Fruit fly (Drosophila melanogaster) whole organism, embryonic: ENCODE measurements around the gene RpS2.

Experiments used
- Asciz ChIP-seq: fragments of 200-800 bp; sonication (Bioruptor generic); optimal IDR thresholded peaks from 2 replicates; lab custom pipeline; 2017; ENCODE audit warnings: missing biosample characterization, mild to moderate bottlenecking, missing genetic modification characterization, missing genetic modification reagents
- C15 ChIP-seq: fragments of 200-800 bp; sonication (Bioruptor generic); IDR thresholded peaks from 3 replicates; pipeline ENCODE4 v1.3.6; 2022; ENCODE audit warnings: missing biosample characterization, missing genetic modification characterization
- CG10979 ChIP-seq: fragments of 200-800 bp; sonication (Bioruptor generic); optimal IDR thresholded peaks from 2 replicates; lab custom pipeline; 2018; ENCODE audit warnings: missing biosample characterization, mild to moderate bottlenecking, missing genetic modification characterization, moderate library complexity
- CG11504 ChIP-seq: fragments of 200-800 bp; sonication (Bioruptor generic); optimal IDR thresholded peaks from 3 replicates; lab custom pipeline; 2019; ENCODE audit warnings: missing biosample characterization, mild to moderate bottlenecking, missing genetic modification characterization, moderate library complexity
- CG12299 ChIP-seq: fragments of 200-800 bp; sonication (Bioruptor generic); optimal IDR thresholded peaks from 2 replicates; lab custom pipeline; 2018; ENCODE audit warnings: missing biosample characterization, mild to moderate bottlenecking, missing genetic modification characterization
- CG1233 ChIP-seq: fragments of 200-800 bp; sonication (Bioruptor generic); optimal IDR thresholded peaks from 4 replicates; lab custom pipeline; 2018; ENCODE audit warnings: missing biosample characterization, mild to moderate bottlenecking, missing genetic modification characterization
- CG13296 ChIP-seq: fragments of 200-800 bp; sonication (Bioruptor generic); optimal IDR thresholded peaks from 3 replicates; lab custom pipeline; 2018; ENCODE audit warnings: missing biosample characterization, mild to moderate bottlenecking, missing genetic modification characterization
- CG13624 ChIP-seq: fragments of 200-800 bp; sonication (Bioruptor generic); optimal IDR thresholded peaks from 2 replicates; lab custom pipeline; 2016; ENCODE audit warnings: missing biosample characterization, missing genetic modification characterization
- CG14667 ChIP-seq: fragments of 200-800 bp; sonication (Bioruptor generic); IDR thresholded peaks from 2 replicates; pipeline ENCODE4 v1.3.6; 2022; ENCODE audit warnings: missing biosample characterization, missing genetic modification characterization
- CG14860 ChIP-seq: fragments of 200-800 bp; sonication (Bioruptor generic); IDR thresholded peaks from 3 replicates; pipeline ENCODE4 v1.3.6; 2022; ENCODE audit warnings: missing biosample characterization, missing genetic modification characterization; ENCODE audit not compliant: partially characterized antibody
- CG17359 ChIP-seq: fragments of 200-800 bp; sonication (Bioruptor generic); optimal IDR thresholded peaks from 3 replicates; lab custom pipeline; 2018; ENCODE audit warnings: missing biosample characterization, mild to moderate bottlenecking, missing genetic modification characterization, moderate library complexity
- CG17361 ChIP-seq: fragments of 200-800 bp; sonication (Bioruptor generic); IDR thresholded peaks from 3 replicates; pipeline ENCODE4 v1.3.6; 2022; ENCODE audit warnings: missing biosample characterization, missing genetic modification characterization
- CG2129 ChIP-seq: fragments of 200-800 bp; sonication (Bioruptor generic); IDR thresholded peaks from 2 replicates; pipeline ENCODE4 v1.3.6; 2022; ENCODE audit warnings: missing biosample characterization, missing genetic modification characterization; ENCODE audit not compliant: partially characterized antibody
- CG2199 ChIP-seq: fragments of 200-800 bp; sonication (Bioruptor generic); IDR thresholded peaks from 3 replicates; pipeline ENCODE4 v1.3.6; 2022; ENCODE audit warnings: missing biosample characterization, missing genetic modification characterization
- CG3995 ChIP-seq: fragments of 200-800 bp; sonication (Bioruptor generic); optimal IDR thresholded peaks from 3 replicates; lab custom pipeline; 2016; ENCODE audit warnings: missing biosample characterization, missing genetic modification characterization
- CG5180 ChIP-seq: fragments of 200-800 bp; sonication (Bioruptor generic); optimal IDR thresholded peaks from 3 replicates; lab custom pipeline; 2017; ENCODE audit warnings: missing biosample characterization, missing genetic modification characterization, mild to moderate bottlenecking, moderate library complexity, missing genetic modification reagents
- CG6765 ChIP-seq: fragments of 200-800 bp; sonication (Bioruptor generic); optimal IDR thresholded peaks from 3 replicates; lab custom pipeline; 2017; ENCODE audit warnings: missing biosample characterization, mild to moderate bottlenecking, missing genetic modification characterization
- CG7928 ChIP-seq: fragments of 200-800 bp; sonication (Bioruptor generic); optimal IDR thresholded peaks from 2 replicates; lab custom pipeline; 2017; ENCODE audit warnings: missing biosample characterization, mild to moderate bottlenecking, missing genetic modification characterization
- Chrac-16 ChIP-seq: fragments of 200-800 bp; sonication (Bioruptor generic); optimal IDR thresholded peaks from 3 replicates; lab custom pipeline; 2016; ENCODE audit warnings: missing biosample characterization, missing genetic modification characterization
- D19A ChIP-seq: fragments of 200-800 bp; optimal IDR thresholded peaks from 3 replicates; lab custom pipeline; 2019; ENCODE audit warnings: missing biosample characterization, mild to moderate bottlenecking, missing genetic modification characterization, moderate library complexity
- H2.0 ChIP-seq: fragments of 200-800 bp; sonication (Bioruptor generic); IDR thresholded peaks from 2 replicates; pipeline ENCODE4 v1.3.6; 2022; ENCODE audit warnings: missing biosample characterization, missing genetic modification characterization
- HLH3B ChIP-seq: fragments of 200-800 bp; sonication (Bioruptor generic); IDR thresholded peaks from 2 replicates; pipeline ENCODE4 v1.3.6; 2022; ENCODE audit warnings: missing biosample characterization, missing genetic modification characterization
- MESR4 ChIP-seq: fragments of 200-800 bp; sonication (Bioruptor generic); optimal IDR thresholded peaks from 2 replicates; lab custom pipeline; 2018; ENCODE audit warnings: missing biosample characterization, mild to moderate bottlenecking, missing genetic modification characterization, moderate library complexity
- MTF-1 ChIP-seq: fragments of 200-800 bp; sonication (Bioruptor generic); optimal IDR thresholded peaks from 2 replicates; lab custom pipeline; 2018; ENCODE audit warnings: missing biosample characterization, mild to moderate bottlenecking, missing genetic modification characterization, borderline replicate concordance
- Meics ChIP-seq: fragments of 200-800 bp; sonication (Bioruptor generic); optimal IDR thresholded peaks from 2 replicates; lab custom pipeline; 2017; ENCODE audit warnings: missing biosample characterization, mild to moderate bottlenecking, missing genetic modification characterization
- NFAT ChIP-seq: fragments of 200-800 bp; sonication (Bioruptor generic); IDR thresholded peaks from 2 replicates; pipeline ENCODE4 v1.3.6; 2022; ENCODE audit warnings: missing biosample characterization, missing genetic modification characterization
- Sox100B ChIP-seq: fragments of 200-800 bp; sonication (Bioruptor generic); optimal IDR thresholded peaks from 3 replicates; lab custom pipeline; 2018; ENCODE audit warnings: missing biosample characterization, mild to moderate bottlenecking, missing genetic modification characterization
- Taf1 ChIP-seq: fragments of 200-800 bp; sonication (Bioruptor generic); IDR thresholded peaks from 2 replicates; pipeline ENCODE4 v1.3.6; 2022; ENCODE audit warnings: missing biosample characterization, missing genetic modification characterization
- Trl ChIP-seq, 3 experiments: fragments of >200 bp in 2 of 3; fragments of 200-800 bp in 1 of 3; sonication (Bioruptor generic) in 1 of 3; optimal IDR thresholded peaks; 2 replicates in 1 of 3; 3 replicates in 2 of 3; lab custom pipeline; 2016 to 2017; ENCODE audit warnings: missing biosample characterization in 1 of 3, missing genetic modification characterization in 1 of 3
- cas ChIP-seq: fragments of 200-800 bp; sonication (Bioruptor generic); IDR thresholded peaks from 2 replicates; pipeline ENCODE4 v1.3.6; 2022; ENCODE audit warnings: missing biosample characterization, missing genetic modification characterization
- emc ChIP-seq: fragments of 200-800 bp; sonication (Bioruptor generic); optimal IDR thresholded peaks from 2 replicates; lab custom pipeline; 2016; ENCODE audit warnings: missing biosample characterization, missing genetic modification characterization
- eve ChIP-seq, 2 experiments: fragments of >200 bp; optimal IDR thresholded peaks; 2 replicates each; lab custom pipeline; 2017; ENCODE audit warnings: missing biosample characterization in 2 of 2, missing genetic modification characterization in 2 of 2
- h ChIP-seq: fragments of >200 bp; optimal IDR thresholded peaks from 2 replicates; lab custom pipeline; 2017
- jigr1 ChIP-seq: fragments of 200-800 bp; sonication (Bioruptor generic); IDR thresholded peaks from 3 replicates; pipeline ENCODE4 v1.3.6; 2022; ENCODE audit warnings: missing biosample characterization, missing genetic modification characterization
- lov ChIP-seq, 2 experiments: fragments of 200-800 bp in 1 of 2; fragments of >200 bp in 1 of 2; sonication (Bioruptor generic) in 1 of 2; IDR thresholded peaks in 1 of 2; optimal IDR thresholded peaks in 1 of 2; 2 replicates in 1 of 2; 3 replicates in 1 of 2; pipeline versions ENCODE4 v1.3.6 to Lab custom; 2017 to 2022; ENCODE audit warnings: missing biosample characterization in 1 of 2, missing genetic modification characterization in 1 of 2
- mld ChIP-seq: fragments of 200-800 bp; sonication (Bioruptor generic); IDR thresholded peaks from 3 replicates; pipeline ENCODE4 v1.3.6; 2022; ENCODE audit warnings: missing biosample characterization, missing genetic modification characterization; ENCODE audit not compliant: partially characterized antibody
- org-1 ChIP-seq: fragments of 200-800 bp; sonication (Bioruptor generic); optimal IDR thresholded peaks from 2 replicates; lab custom pipeline; 2017; ENCODE audit warnings: missing biosample characterization, missing genetic modification characterization
- prd ChIP-seq, 3 experiments: fragments of >200 bp in 2 of 3; fragments of 200-800 bp in 1 of 3; sonication (Bioruptor generic) in 1 of 3; optimal IDR thresholded peaks in 2 of 3; IDR thresholded peaks in 1 of 3; 2 replicates in 2 of 3; 3 replicates in 1 of 3; pipeline versions ENCODE4 v1.3.6 to Lab custom; 2017 to 2022; ENCODE audit warnings: missing biosample characterization in 1 of 3, missing genetic modification characterization in 1 of 3
- pum ChIP-seq: fragments of 200-800 bp; sonication (Bioruptor generic); optimal IDR thresholded peaks from 2 replicates; lab custom pipeline; 2016; ENCODE audit warnings: missing biosample characterization, missing genetic modification characterization
- sima ChIP-seq: fragments of 200-800 bp; sonication (Bioruptor generic); optimal IDR thresholded peaks from 2 replicates; lab custom pipeline; 2016; ENCODE audit warnings: missing biosample characterization, missing genetic modification characterization
- sqz ChIP-seq: fragments of 200-800 bp; sonication (Bioruptor generic); optimal IDR thresholded peaks from 3 replicates; lab custom pipeline; 2018; ENCODE audit warnings: missing biosample characterization, mild to moderate bottlenecking, missing genetic modification characterization
- ssp ChIP-seq: fragments of 200-800 bp; sonication (Bioruptor generic); IDR thresholded peaks from 2 replicates; pipeline ENCODE4 v1.3.6; 2022; ENCODE audit warnings: missing biosample characterization, missing genetic modification characterization
- stc ChIP-seq: fragments of 200-800 bp; sonication (Bioruptor generic); IDR thresholded peaks from 2 replicates; pipeline ENCODE4 v1.3.6; 2022; ENCODE audit warnings: missing biosample characterization, missing genetic modification characterization
- stwl ChIP-seq: fragments of 200-800 bp; sonication (Bioruptor generic); optimal IDR thresholded peaks from 3 replicates; lab custom pipeline; 2018; ENCODE audit warnings: missing biosample characterization, mild to moderate bottlenecking, missing genetic modification characterization, moderate library complexity
- sug ChIP-seq: fragments of 200-800 bp; optimal IDR thresholded peaks from 2 replicates; lab custom pipeline; 2019; ENCODE audit warnings: missing biosample characterization, mild to moderate bottlenecking, missing genetic modification characterization, moderate library complexity
- tll ChIP-seq, 2 experiments: fragments of 200-800 bp in 1 of 2; fragments of >200 bp in 1 of 2; sonication (Bioruptor generic) in 1 of 2; optimal IDR thresholded peaks; 2 replicates each; lab custom pipeline; 2017 to 2019; ENCODE audit warnings: missing biosample characterization in 2 of 2, missing genetic modification characterization in 2 of 2, mild to moderate bottlenecking in 1 of 2, moderate library complexity in 1 of 2
- trh ChIP-seq: fragments of 200-800 bp; sonication (Bioruptor generic); optimal IDR thresholded peaks from 2 replicates; lab custom pipeline; 2016; ENCODE audit warnings: missing biosample characterization, missing genetic modification characterization
- twi ChIP-seq: fragments of 200-800 bp; optimal IDR thresholded peaks from 2 replicates; lab custom pipeline; 2019; ENCODE audit warnings: missing biosample characterization, mild to moderate bottlenecking, missing genetic modification characterization, moderate library complexity
- unc-4 ChIP-seq: fragments of 200-800 bp; sonication (Bioruptor generic); IDR thresholded peaks from 2 replicates; pipeline ENCODE4 v1.3.6; 2022; ENCODE audit warnings: missing biosample characterization, missing genetic modification characterization; ENCODE audit not compliant: partially characterized antibody
- wek ChIP-seq: fragments of 200-800 bp; sonication (Bioruptor generic); optimal IDR thresholded peaks from 3 replicates; lab custom pipeline; 2018; ENCODE audit warnings: missing biosample characterization, mild to moderate bottlenecking, missing genetic modification characterization, moderate library complexity

The RpS2 gene

DNA sequence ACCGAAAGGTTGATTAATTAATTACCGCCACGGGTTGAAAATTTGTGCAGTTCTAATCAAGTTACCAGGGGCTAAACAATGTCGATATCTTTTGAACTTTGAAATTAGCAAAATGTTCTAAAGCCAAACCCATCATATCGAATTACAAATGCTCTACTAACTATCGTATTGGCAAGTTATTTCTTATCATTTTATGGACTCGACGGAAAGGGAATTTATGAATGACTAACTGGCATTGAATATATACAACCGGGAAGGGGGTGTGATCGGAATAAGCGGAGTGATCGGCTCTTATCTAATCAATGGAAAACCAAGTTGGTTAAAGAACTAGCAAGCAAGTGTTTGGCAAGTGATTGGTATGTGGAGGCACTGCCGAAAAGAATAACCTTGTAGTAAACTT lies 46.2 kb upstream of the RpS2 start (continued):
- TF ChIP-seq CG6765 (GFP tag; lab: Kevin White, UChicago) (no peak), Chrac-16 (GFP tag; lab: Kevin White, UChicago) (no peak), h (lab: Kevin White, UChicago) (no peak), ssp (no peak), mld (GFP tag; lab: Robert Waterston, UW) (no peak), CG10979 (tag; lab: Kevin White, UChicago) (no peak), CG13296 (GFP tag; lab: Kevin White, UChicago) (peak; percentile 30), CG17361 (GFP tag; lab: Robert Waterston, UW) (no peak), HLH3B (no peak), emc (GFP tag; lab: Kevin White, UChicago) (no peak), pum (no peak), org-1 (GFP tag; lab: Kevin White, UChicago) (no peak), MTF-1 (GFP tag; lab: Kevin White, UChicago) (no peak), CG7928 (GFP tag; lab: Kevin White, UChicago) (no peak), sug (tag; lab: Kevin White, UChicago) (peak; percentile 75), CG12299 (tag; lab: Kevin White, UChicago) (no peak), C15 (no peak), CG2129 (GFP tag; lab: Robert Waterston, UW) (no peak), wek (GFP tag; lab: Kevin White, UChicago) (no peak), tll (GFP tag; optimal IDR thresholded peaks at IDR 0.05; lab: Kevin White, UChicago) (no peak), CG17359 (tag; lab: Kevin White, UChicago) (no peak), CG2199 (no peak), Trl (optimal IDR thresholded peaks at IDR 0.05; lab: Kevin White, UChicago) (no peak), Trl (GFP tag; optimal IDR thresholded peaks at IDR 0.05; lab: Kevin White, UChicago) (no peak), CG13624 (no peak), stwl (tag; lab: Kevin White, UChicago) (no peak), stc (GFP tag; lab: Robert Waterston, UW) (no peak), sqz (no peak), D19A (tag; lab: Kevin White, UChicago) (peak; percentile 96), cas (GFP tag; lab: Robert Waterston, UW) (no peak), Asciz (GFP tag; lab: Kevin White, UChicago) (no peak), unc-4 (no peak), Sox100B (no peak), CG11504 (tag; lab: Kevin White, UChicago) (no peak), H2.0 (GFP tag; lab: Robert Waterston, UW) (no peak), trh (GFP tag; lab: Kevin White, UChicago) (no peak), twi (tag; lab: Kevin White, UChicago) (no peak), sima (GFP tag; lab: Kevin White, UChicago) (no peak), eve (GFP tag; optimal IDR thresholded peaks at IDR 0.05; lab: Kevin White, UChicago) (no peak), Taf1 (GFP tag; lab: Robert Waterston, UW) (no peak), Meics (GFP tag; lab: Kevin White, UChicago) (peak; percentile 31), lov (optimal IDR thresholded peaks at IDR 0.05; lab: Kevin White, UChicago) (no peak), lov (GFP tag; IDR thresholded peaks at IDR 0.05; lab: Robert Waterston, UW) (no peak), CG5180 (GFP tag; lab: Kevin White, UChicago) (no peak), jigr1 (GFP tag; lab: Robert Waterston, UW) (no peak), MESR4 (no peak), CG1233 (GFP tag; lab: Kevin White, UChicago) (no peak), CG14860 (no peak), CG14667 (GFP tag; lab: Robert Waterston, UW) (no peak), NFAT (GFP tag; lab: Robert Waterston, UW) (no peak), CG3995 (GFP tag; lab: Kevin White, UChicago) (no peak), prd (optimal IDR thresholded peaks at IDR 0.05; lab: Kevin White, UChicago) (no peak), prd (GFP tag; IDR thresholded peaks at IDR 0.05; lab: Robert Waterston, UW) (no peak)
